Fruit fly (Drosophila melanogaster) whole organism: ENCODE measurements around the gene Cp7Fb.

Experiments used
- CG8478 ChIP-seq: fragments of >200 bp; optimal IDR thresholded peaks from 2 replicates; lab custom pipeline; 2018; ENCODE audit warnings: inconsistent platforms
- Dll ChIP-seq: fragments of >200 bp; optimal IDR thresholded peaks from 2 replicates; lab custom pipeline; 2017
- EcR ChIP-seq, 2 experiments: fragments of >200 bp; optimal IDR thresholded peaks; 2 replicates each; lab custom pipeline; 2017; ENCODE audit warnings: missing biosample characterization in 2 of 2, missing genetic modification characterization in 2 of 2, missing genetic modification reagents in 2 of 2
- pan ChIP-seq: fragments of >200 bp; optimal IDR thresholded peaks from 2 replicates; lab custom pipeline; 2017
- psq ChIP-seq: fragments of >200 bp; optimal IDR thresholded peaks from 2 replicates; lab custom pipeline; 2017
- usp ChIP-seq: fragments of >200 bp; optimal IDR thresholded peaks from 2 replicates; lab custom pipeline; 2017; ENCODE audit warnings: missing biosample characterization, missing genetic modification characterization, mixed read lengths

Cp7Fb gene

dm6 chrX:8518025-8518661 is 44.5 kb downstream of the Cp7Fb start:
- no peak for TF ChIP-seq Dll
- TF ChIP-seq EcR (GFP tag; optimal IDR thresholded peaks at IDR 0.05; lab: Kevin White, UChicago), result no peak
- TF ChIP-seq CG8478 (lab: Kevin White, UChicago), result no peak
- no peak for TF ChIP-seq pan (lab: Kevin White, UChicago)
- no peak for TF ChIP-seq psq (lab: Kevin White, UChicago)
- no peak for TF ChIP-seq usp (GFP tag; lab: Kevin White, UChicago)

dm6 chrX:8520517-8520916 is 46.9 kb downstream of the Cp7Fb start:
- TF ChIP-seq EcR (GFP tag; optimal IDR thresholded peaks at IDR 0.05; lab: Kevin White, UChicago), result no peak
- no peak for TF ChIP-seq psq (lab: Kevin White, UChicago)
- TF ChIP-seq usp (GFP tag; lab: Kevin White, UChicago), result no peak

DNA sequence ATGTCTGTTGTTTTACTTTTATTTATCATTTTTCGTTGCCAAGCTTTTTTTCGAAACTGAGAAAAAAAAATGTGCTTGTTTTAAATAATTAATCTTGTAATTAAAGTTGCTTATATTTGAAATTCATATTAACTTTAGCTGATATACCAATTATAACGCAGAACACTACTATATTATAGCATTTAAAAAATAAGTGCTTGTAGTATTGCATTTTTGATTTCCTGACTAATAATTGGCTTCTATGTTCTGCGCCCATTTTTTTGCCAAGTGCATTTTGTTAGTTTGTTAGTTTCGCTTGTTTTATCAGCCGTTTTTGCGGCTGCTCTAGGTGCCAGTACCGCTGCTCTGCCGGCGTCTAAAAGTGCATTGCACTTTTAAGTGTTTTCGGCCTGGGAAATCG is 47.9 kb downstream of the Cp7Fb start:
- TF ChIP-seq CG8478 (lab: Kevin White, UChicago) (no peak), EcR (GFP tag; optimal IDR thresholded peaks at IDR 0.05; lab: Kevin White, UChicago) (no peak), pan (lab: Kevin White, UChicago) (no peak), usp (GFP tag; lab: Kevin White, UChicago) (no peak), Dll (no peak), psq (lab: Kevin White, UChicago) (no peak)

- no peak for TF ChIP-seq CG8478 (lab: Kevin White, UChicago)
- TF ChIP-seq EcR (GFP tag; optimal IDR thresholded peaks at IDR 0.05; lab: Kevin White, UChicago), result no peak
- TF ChIP-seq pan (lab: Kevin White, UChicago), result no peak
Observed at dm6 chrX:8522504-8522903, 48.9 kb downstream of the Cp7Fb start.

DNA sequence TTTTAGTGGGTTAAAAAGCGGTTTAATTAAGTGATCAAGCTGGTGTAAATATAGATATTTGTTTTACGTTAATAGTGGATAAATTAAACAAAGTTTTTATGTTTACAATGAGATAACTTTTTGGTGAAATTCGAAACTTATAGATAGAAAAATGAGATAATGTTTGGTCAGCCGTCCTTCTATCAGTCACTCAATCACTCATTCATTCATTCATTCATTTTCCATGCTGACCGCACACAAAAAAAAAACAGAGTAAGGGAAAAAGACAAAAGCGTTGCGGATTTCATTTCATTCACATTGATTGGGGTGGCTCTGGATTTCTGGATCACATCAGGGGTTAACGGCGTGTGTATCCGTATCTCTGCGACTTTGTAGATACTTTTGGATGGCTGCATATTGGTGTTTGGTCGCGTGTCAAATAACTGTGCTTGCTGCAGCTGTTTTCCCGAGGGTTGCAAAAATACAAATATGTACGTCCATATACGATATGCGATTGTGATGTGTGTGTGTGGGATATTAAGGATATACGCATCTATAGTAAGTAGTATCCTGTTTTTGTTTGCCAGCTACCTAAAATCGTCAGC is 50.0 kb downstream of the Cp7Fb start:
- TF ChIP-seq CG8478 (lab: Kevin White, UChicago) (no peak), pan (lab: Kevin White, UChicago) (no peak), usp (GFP tag; lab: Kevin White, UChicago) (no peak), EcR (GFP tag; optimal IDR thresholded peaks at IDR 0.05; lab: Kevin White, UChicago) (no peak), Dll (no peak), psq (lab: Kevin White, UChicago) (no peak)
